Fruit fly (Drosophila melanogaster): Measurements from ENCODE around the gene CG1677.

CG1677 gene

dm6 chrX:7336962-7337844 is 68.4 kb downstream of the CG1677 start, which contains the start of gene CBP (continued):
- TF ChIP-seq CG1529 (GFP tag; optimal IDR thresholded peaks at IDR 0.05) (peak; percentile 97), cg (GFP tag; optimal IDR thresholded peaks at IDR 0.05) (peak; percentile 86), MBD-R2 (GFP tag; IDR thresholded peaks at IDR 0.05) (peak; percentile 81), CG3847 (GFP tag; IDR thresholded peaks at IDR 0.05) (peak; percentile 94), CG8924 (tag; optimal IDR thresholded peaks at IDR 0.05) (peak; percentile 99), Atf3 (GFP tag; optimal IDR thresholded peaks at IDR 0.05) (peak; percentile 96), emc (GFP tag; optimal IDR thresholded peaks at IDR 0.05) (peak; percentile 92), repo (GFP tag; optimal IDR thresholded peaks at IDR 0.05) (peak; percentile 96), Mad (GFP tag; optimal IDR thresholded peaks at IDR 0.05) (peak; percentile 96), Ets65A (GFP tag) (peak; percentile 99), ap (GFP tag; IDR thresholded peaks at IDR 0.05) (peak; percentile 93), CG6791 (GFP tag; IDR thresholded peaks at IDR 0.05; ENCODE audit: partially characterized antibody) (0 out of 3 replicates have a peak, but pooled peaks have one; percentile 16), so (GFP tag; IDR thresholded peaks at IDR 0.05) (peak; percentile 96), CG4360 (GFP tag; IDR thresholded peaks at IDR 0.05) (peak; percentile 75), CG14441 (GFP tag; IDR thresholded peaks at IDR 0.05) (peak; percentile 93), CG10543 (GFP tag; optimal IDR thresholded peaks at IDR 0.05) (peak; percentile 92), knrl (GFP tag; IDR thresholded peaks at IDR 0.05; ENCODE audit: partially characterized antibody) (no peak), CG17829 (tag; optimal IDR thresholded peaks at IDR 0.05) (peak; percentile 99), CG13624 (GFP tag; optimal IDR thresholded peaks at IDR 0.05) (peak; percentile 94), dmrt99B (tag; optimal IDR thresholded peaks at IDR 0.05) (peak; percentile 99), oc (tag; optimal IDR thresholded peaks at IDR 0.05) (peak; percentile 98), NfI (GFP tag; optimal IDR thresholded peaks at IDR 0.05) (peak; percentile 97), eve (GFP tag; optimal IDR thresholded peaks at IDR 0.05) (peak; percentile 53 to 99), vfl (GFP tag; optimal IDR thresholded peaks at IDR 0.05) (peak; percentile 91), chinmo (GFP tag; IDR thresholded peaks at IDR 0.05; ENCODE audit: partially characterized antibody) (peak; percentile 65; the same call in 2 of the 4 replicates), chm (GFP tag; IDR thresholded peaks at IDR 0.05) (peak; percentile 96), bcd (GFP tag; optimal IDR thresholded peaks at IDR 0.05) (peak; percentile 98), CG18476 (GFP tag; optimal IDR thresholded peaks at IDR 0.05) (peak; percentile 97), CG16779 (GFP tag; IDR thresholded peaks at IDR 0.05) (peak; percentile 73; the same call in 1 of the 2 replicates), ERR (GFP tag; optimal IDR thresholded peaks at IDR 0.05) (peak; percentile 94), sc (optimal IDR thresholded peaks at IDR 0.05) (no peak), sc (GFP tag; optimal IDR thresholded peaks at IDR 0.05) (peak; percentile 99), CG3065 (GFP tag; optimal IDR thresholded peaks at IDR 0.05) (peak; percentile 94), CG5245 (GFP tag; optimal IDR thresholded peaks at IDR 0.05) (peak; percentile 97), CG17359 (tag; optimal IDR thresholded peaks at IDR 0.05) (peak; percentile 99), CG11695 (GFP tag; IDR thresholded peaks at IDR 0.05) (peak; percentile 96), pros (GFP tag; optimal IDR thresholded peaks at IDR 0.05) (peak; percentile 99), crc (GFP tag; optimal IDR thresholded peaks at IDR 0.05) (peak; percentile 96), CHES-1-like (GFP tag; optimal IDR thresholded peaks at IDR 0.05) (peak; percentile 94), CG4707 (GFP tag; optimal IDR thresholded peaks at IDR 0.05) (peak; percentile 97), CG43689 (GFP tag; IDR thresholded peaks at IDR 0.05) (peak; percentile 92), D19B (GFP tag; optimal IDR thresholded peaks at IDR 0.05) (peak; percentile 86), Trl (optimal IDR thresholded peaks at IDR 0.05) (peak; percentile 42 to 63), Trl (GFP tag; optimal IDR thresholded peaks at IDR 0.05) (peak; percentile 98), CG15073 (GFP tag; optimal IDR thresholded peaks at IDR 0.05) (peak; percentile 84), E2f2 (GFP tag; IDR thresholded peaks at IDR 0.05) (peak; percentile 81), CG3281 (GFP tag; optimal IDR thresholded peaks at IDR 0.05) (peak; percentile 96), nerfin-1 (tag; optimal IDR thresholded peaks at IDR 0.05) (peak; percentile 96), HmgD (GFP tag; optimal IDR thresholded peaks at IDR 0.05) (peak; percentile 94)

All from whole organism, embryonic.